Fruit fly (Drosophila melanogaster) whole organism, embryonic: ENCODE data around the gene rut.
A peak's percentile ranks its signal among the peaks of the same experiment; 100 is the strongest.

Experiments used
- ATbp ChIP-seq: fragments of 200-800 bp; sonication (Bioruptor generic); optimal IDR thresholded peaks from 2 replicates; lab custom pipeline; 2017; ENCODE audit warnings: missing biosample characterization, mild to moderate bottlenecking, missing genetic modification characterization, missing genetic modification reagents
- Awh ChIP-seq: fragments of 200-800 bp; sonication (Bioruptor generic); IDR thresholded peaks from 2 replicates; pipeline ENCODE4, ENCODE4 v1.3.6; 2022; ENCODE audit warnings: missing biosample characterization, missing genetic modification characterization
- Bgb ChIP-seq: fragments of 200-800 bp; sonication (Bioruptor generic); IDR thresholded peaks from 2 replicates; pipeline ENCODE4 v1.3.6; 2022; ENCODE audit warnings: missing biosample characterization, missing genetic modification characterization; ENCODE audit not compliant: partially characterized antibody
- CG10209 ChIP-seq: fragments of 200-800 bp; sonication (Bioruptor generic); optimal IDR thresholded peaks from 3 replicates; lab custom pipeline; 2017; ENCODE audit warnings: missing biosample characterization, mild to moderate bottlenecking, missing genetic modification characterization, missing genetic modification reagents
- CG12659 ChIP-seq: fragments of 200-800 bp; sonication (Bioruptor generic); optimal IDR thresholded peaks from 3 replicates; lab custom pipeline; 2017; ENCODE audit warnings: mild to moderate bottlenecking, missing biosample characterization, missing genetic modification reagents, missing genetic modification characterization
- CG14050 ChIP-seq: fragments of 200-800 bp; sonication (Bioruptor generic); IDR thresholded peaks from 3 replicates; pipeline ENCODE4 v1.3.6; 2022; ENCODE audit warnings: missing biosample characterization, missing genetic modification characterization
- CG15073 ChIP-seq: fragments of 200-800 bp; sonication (Bioruptor generic); optimal IDR thresholded peaks from 2 replicates; lab custom pipeline; 2016; ENCODE audit warnings: missing biosample characterization, missing genetic modification characterization
- CG15514 ChIP-seq: fragments of 200-800 bp; sonication (Bioruptor generic); optimal IDR thresholded peaks from 3 replicates; lab custom pipeline; 2017; ENCODE audit warnings: missing biosample characterization, missing genetic modification characterization, mild to moderate bottlenecking, moderate library complexity, missing genetic modification reagents
- CG2120 ChIP-seq: fragments of 200-800 bp; sonication (Bioruptor generic); optimal IDR thresholded peaks from 3 replicates; lab custom pipeline; 2016; ENCODE audit warnings: missing biosample characterization, missing genetic modification characterization
- CG3163 ChIP-seq: fragments of 200-800 bp; sonication (Bioruptor generic); optimal IDR thresholded peaks from 3 replicates; lab custom pipeline; 2016; ENCODE audit warnings: missing biosample characterization, missing genetic modification characterization
- CG33557 ChIP-seq: fragments of 200-800 bp; sonication (Bioruptor generic); optimal IDR thresholded peaks from 2 replicates; lab custom pipeline; 2019; ENCODE audit warnings: missing biosample characterization, mild to moderate bottlenecking, missing genetic modification characterization, moderate library complexity
- CG6689 ChIP-seq: fragments of 200-800 bp; sonication (Bioruptor generic); IDR thresholded peaks from 2 replicates; pipeline ENCODE4 v1.3.6; 2022; ENCODE audit warnings: missing biosample characterization, missing genetic modification characterization
- CG7987 ChIP-seq: fragments of 200-800 bp; sonication (Bioruptor generic); optimal IDR thresholded peaks from 2 replicates; lab custom pipeline; 2018; ENCODE audit warnings: missing biosample characterization, mild to moderate bottlenecking, missing genetic modification characterization, moderate library complexity
- CG8281 ChIP-seq: fragments of 200-800 bp; sonication (Bioruptor generic); optimal IDR thresholded peaks from 2 replicates; lab custom pipeline; 2018; ENCODE audit warnings: missing biosample characterization, mild to moderate bottlenecking, missing genetic modification characterization, moderate library complexity
- CG8359 ChIP-seq: fragments of 200-800 bp; sonication (Bioruptor generic); optimal IDR thresholded peaks from 2 replicates; lab custom pipeline; 2017; ENCODE audit warnings: missing biosample characterization, mild to moderate bottlenecking, missing genetic modification characterization, borderline replicate concordance
- Camta ChIP-seq: fragments of 200-800 bp; sonication (Bioruptor generic); optimal IDR thresholded peaks from 2 replicates; lab custom pipeline; 2016; ENCODE audit warnings: missing biosample characterization, missing genetic modification characterization
- E2f2 ChIP-seq: fragments of 200-800 bp; sonication (Bioruptor generic); IDR thresholded peaks from 2 replicates; pipeline ENCODE4 v1.3.6; 2022; ENCODE audit warnings: missing biosample characterization, missing genetic modification characterization
- ERR ChIP-seq: fragments of 200-800 bp; sonication (Bioruptor generic); optimal IDR thresholded peaks from 2 replicates; lab custom pipeline; 2016; ENCODE audit warnings: missing biosample characterization, missing genetic modification characterization
- MBD-R2 ChIP-seq: fragments of 200-800 bp; sonication (Bioruptor generic); IDR thresholded peaks from 2 replicates; pipeline ENCODE4 v1.3.6; 2022; ENCODE audit warnings: missing biosample characterization, missing genetic modification characterization
- Max ChIP-seq: fragments of 200-800 bp; sonication (Bioruptor generic); optimal IDR thresholded peaks from 2 replicates; lab custom pipeline; 2016; ENCODE audit warnings: missing biosample characterization, mild to moderate bottlenecking, missing genetic modification characterization
- Mes4 ChIP-seq: fragments of 200-800 bp; sonication (Bioruptor generic); optimal IDR thresholded peaks from 2 replicates; lab custom pipeline; 2016; ENCODE audit warnings: missing biosample characterization, missing genetic modification characterization
- Ravus ChIP-seq: fragments of 200-800 bp; sonication (Bioruptor generic); IDR thresholded peaks from 2 replicates; pipeline ENCODE4 v1.3.6; 2022; ENCODE audit warnings: missing biosample characterization, missing genetic modification characterization
- Side ChIP-seq: fragments of 200-800 bp; sonication (Bioruptor generic); optimal IDR thresholded peaks from 2 replicates; lab custom pipeline; 2016; ENCODE audit warnings: missing biosample characterization, missing genetic modification characterization
- Vsx1 ChIP-seq: fragments of 200-800 bp; sonication (Bioruptor generic); optimal IDR thresholded peaks from 2 replicates; lab custom pipeline; 2017; ENCODE audit warnings: missing biosample characterization, mild to moderate bottlenecking, missing genetic modification characterization, missing genetic modification reagents
- Xbp1 ChIP-seq: fragments of 200-800 bp; sonication (Bioruptor generic); optimal IDR thresholded peaks from 3 replicates; lab custom pipeline; 2016; ENCODE audit warnings: missing biosample characterization, mild to moderate bottlenecking, missing genetic modification characterization
- Xrp1 ChIP-seq: fragments of 200-800 bp; sonication (Bioruptor generic); IDR thresholded peaks from 2 replicates; pipeline ENCODE4 v1.3.6; 2022; ENCODE audit warnings: missing biosample characterization, missing genetic modification characterization
- az2 ChIP-seq: fragments of 200-800 bp; sonication (Bioruptor generic); optimal IDR thresholded peaks from 3 replicates; lab custom pipeline; 2016; ENCODE audit warnings: missing biosample characterization, missing genetic modification characterization
- bab2 ChIP-seq: fragments of 200-800 bp; sonication (Bioruptor generic); optimal IDR thresholded peaks from 2 replicates; lab custom pipeline; 2016; ENCODE audit warnings: missing biosample characterization, missing genetic modification characterization
- ems ChIP-seq: fragments of 200-800 bp; sonication (Bioruptor generic); optimal IDR thresholded peaks from 3 replicates; lab custom pipeline; 2016; ENCODE audit warnings: missing biosample characterization, missing genetic modification characterization
- gcm ChIP-seq: fragments of 200-800 bp; sonication (Bioruptor generic); optimal IDR thresholded peaks from 2 replicates; lab custom pipeline; 2019; ENCODE audit warnings: missing biosample characterization, mild to moderate bottlenecking, missing genetic modification characterization, moderate library complexity
- hbn ChIP-seq: fragments of 200-800 bp; sonication (Bioruptor generic); IDR thresholded peaks from 2 replicates; pipeline ENCODE4 v1.3.6; 2022; ENCODE audit warnings: missing biosample characterization, missing genetic modification characterization; ENCODE audit not compliant: partially characterized antibody
- her ChIP-seq: fragments of 200-800 bp; sonication (Bioruptor generic); optimal IDR thresholded peaks from 2 replicates; lab custom pipeline; 2016; ENCODE audit warnings: missing biosample characterization, missing genetic modification characterization
- insv ChIP-seq, 2 experiments: fragments of 200-800 bp; sonication (Bioruptor generic); optimal IDR thresholded peaks; 3 replicates each; lab custom pipeline; 2016 to 2018; ENCODE audit warnings: missing biosample characterization in 2 of 2, missing genetic modification characterization in 2 of 2
- lbe ChIP-seq: fragments of 200-800 bp; sonication (Bioruptor generic); optimal IDR thresholded peaks from 2 replicates; lab custom pipeline; 2016; ENCODE audit warnings: missing biosample characterization, mild to moderate bottlenecking, missing genetic modification characterization
- lilli ChIP-seq: fragments of 200-800 bp; sonication (Bioruptor generic); optimal IDR thresholded peaks from 3 replicates; lab custom pipeline; 2016; ENCODE audit warnings: missing biosample characterization, missing genetic modification characterization
- lola ChIP-seq, 3 experiments: fragments of >200 bp in 2 of 3; fragments of 200-800 bp in 1 of 3; sonication (Bioruptor generic) in 1 of 3; optimal IDR thresholded peaks; 2 replicates each; lab custom pipeline; 2017 to 2019; ENCODE audit warnings: missing biosample characterization in 3 of 3, missing genetic modification characterization in 3 of 3, mild to moderate bottlenecking in 1 of 3, moderate library complexity in 1 of 3
- mam ChIP-seq: fragments of 200-800 bp; sonication (Bioruptor generic); optimal IDR thresholded peaks from 3 replicates; lab custom pipeline; 2016; ENCODE audit warnings: missing biosample characterization, missing genetic modification characterization
- mld ChIP-seq: fragments of 200-800 bp; sonication (Bioruptor generic); IDR thresholded peaks from 3 replicates; pipeline ENCODE4 v1.3.6; 2022; ENCODE audit warnings: missing biosample characterization, missing genetic modification characterization; ENCODE audit not compliant: partially characterized antibody
- oc ChIP-seq: fragments of 200-800 bp; sonication (Bioruptor generic); optimal IDR thresholded peaks from 2 replicates; lab custom pipeline; 2018; ENCODE audit warnings: missing biosample characterization, mild to moderate bottlenecking, missing genetic modification characterization, moderate library complexity
- pum ChIP-seq: fragments of 200-800 bp; sonication (Bioruptor generic); optimal IDR thresholded peaks from 2 replicates; lab custom pipeline; 2016; ENCODE audit warnings: missing biosample characterization, missing genetic modification characterization
- ro ChIP-seq: fragments of 200-800 bp; sonication (Bioruptor generic); IDR thresholded peaks from 2 replicates; pipeline ENCODE4 v1.3.6; 2022; ENCODE audit warnings: missing biosample characterization, missing genetic modification characterization
- sisA ChIP-seq: fragments of 200-800 bp; sonication (Bioruptor generic); IDR thresholded peaks from 2 replicates; pipeline ENCODE4 v1.3.6; 2022; ENCODE audit warnings: missing biosample characterization, missing genetic modification characterization
- sna ChIP-seq: fragments of 200-800 bp; sonication (Bioruptor generic); IDR thresholded peaks from 2 replicates; pipeline ENCODE4 v1.3.6; 2022; ENCODE audit warnings: missing biosample characterization, missing genetic modification characterization; ENCODE audit not compliant: partially characterized antibody
- tap ChIP-seq: fragments of 200-800 bp; optimal IDR thresholded peaks from 3 replicates; lab custom pipeline; 2019; ENCODE audit warnings: missing biosample characterization, mild to moderate bottlenecking, missing genetic modification characterization, moderate library complexity

rut gene

dm6 chrX:14784002-14784568, 41.8 kb downstream of the rut start, which contains the start of gene Ag5r2 (continued):
- TF ChIP-seq Xrp1 (GFP tag; lab: Robert Waterston, UW) (no peak), CG7987 (GFP tag; lab: Kevin White, UChicago) (no peak), CG12659 (GFP tag; lab: Kevin White, UChicago) (no peak), Awh (GFP tag; lab: Robert Waterston, UW) (no peak), ro (GFP tag; lab: Robert Waterston, UW) (no peak), ATbp (no peak), ERR (GFP tag; lab: Kevin White, UChicago) (no peak), hbn (no peak)
- TF ChIP-seq, all 482 proteins: peak for 8

- TF ChIP-seq Bgb (GFP tag; lab: Robert Waterston, UW) (no peak), CG8359 (GFP tag; lab: Kevin White, UChicago) (no peak), CG3163 (GFP tag; lab: Kevin White, UChicago) (no peak), az2 (no peak), her (GFP tag; lab: Kevin White, UChicago) (no peak), MBD-R2 (no peak), sisA (GFP tag; lab: Robert Waterston, UW) (no peak), Max (GFP tag; lab: Kevin White, UChicago) (no peak), CG8281 (tag; lab: Kevin White, UChicago) (no peak), Mes4 (no peak)
These were observed 49.4 kb downstream of the rut start, which contains the start of gene CG5347 for dm6 chrX:14776474-14776873. CG5347 (plus strand) TSS chrX:14776774.

- TF ChIP-seq CG15073 (no peak), sna (GFP tag; lab: Robert Waterston, UW) (no peak), gcm (GFP tag; lab: Kevin White, UChicago) (no peak)
These were observed 50.9 kb downstream of the rut start, which contains the start of gene CG5334 for dm6 chrX:14775008-14775407. CG5334 (plus strand) TSS chrX:14775308.

dm6 chrX:14765737-14766253, 60.1 kb downstream of the rut start, which contains the start of gene CG15890:
CG15890 (minus strand) TSS chrX:14765787.
- no peak for TF ChIP-seq Camta
- 0 out of 2 replicates have a peak, but pooled peaks have one; percentile 54 for TF ChIP-seq CG6689 (GFP tag; lab: Robert Waterston, UW)
- TF ChIP-seq lbe (GFP tag; lab: Kevin White, UChicago), result no peak
- TF ChIP-seq mld (GFP tag; lab: Robert Waterston, UW), result no peak
- TF ChIP-seq CG15514 (GFP tag; lab: Kevin White, UChicago), result peak; percentile 27
- no peak for TF ChIP-seq oc (tag; lab: Kevin White, UChicago)
- no peak for TF ChIP-seq tap (tag; lab: Kevin White, UChicago)
- no peak for TF ChIP-seq insv (GFP tag; optimal IDR thresholded peaks at IDR 0.05; lab: Kevin White, UChicago)
- TF ChIP-seq CG33557 (GFP tag; lab: Kevin White, UChicago), result peak; percentile 10
- no peak for TF ChIP-seq Side
- no peak for TF ChIP-seq bab2 (GFP tag; lab: Kevin White, UChicago)
- peak; percentile 52 for TF ChIP-seq Xbp1 (GFP tag; lab: Kevin White, UChicago)
- TF ChIP-seq lola (GFP tag; optimal IDR thresholded peaks at IDR 0.05; lab: Kevin White, UChicago), result peak in 1 of 3 experiments; percentile 65
- no peak for TF ChIP-seq Vsx1 (GFP tag; lab: Kevin White, UChicago)
- TF ChIP-seq mam (GFP tag; lab: Kevin White, UChicago), result no peak
- peak; percentile 51 for TF ChIP-seq CG2120 (GFP tag; lab: Kevin White, UChicago)
- TF ChIP-seq pum (GFP tag; lab: Kevin White, UChicago), result peak; percentile 25
- TF ChIP-seq CG14050, result no peak
- peak; percentile 77 for TF ChIP-seq CG10209 (GFP tag; lab: Kevin White, UChicago)
- no peak for TF ChIP-seq CG7987 (GFP tag; lab: Kevin White, UChicago)
- peak; percentile 36; the same call in 1 of the 2 replicates for TF ChIP-seq Xrp1 (GFP tag; lab: Robert Waterston, UW)
- TF ChIP-seq E2f2 (GFP tag; lab: Robert Waterston, UW), result 0 out of 2 replicates have a peak, but pooled peaks have one; percentile 30
- TF ChIP-seq CG8359 (GFP tag; lab: Kevin White, UChicago), result peak; percentile 9
- TF ChIP-seq lilli (GFP tag; lab: Kevin White, UChicago), result peak; percentile 19
- no peak for TF ChIP-seq Ravus (GFP tag; lab: Robert Waterston, UW)
- peak; percentile 24 for TF ChIP-seq ems
- peak; percentile 68 for TF ChIP-seq az2
